Worm (Caenorhabditis elegans): ENCODE measurements around the gene cln-3.1.

Gene cln-3.1

ce11 chrV:11251798-11252197 lies 13.7 kb downstream of the cln-3.1 start:
- TF ChIP-seq unc-62 (GFP tag; optimal IDR thresholded peaks at IDR 0.05 in 1 of 2) (peak in 1 of 2 experiments; percentile 95), unc-62 (tag; optimal IDR thresholded peaks at IDR 0.05) (no peak), hlh-30 (tag; optimal IDR thresholded peaks at IDR 0.05; ENCODE audit: insufficient read depth) (no peak)

- TF ChIP-seq zip-11 (GFP tag; IDR thresholded peaks at IDR 0.05) (no peak), madf-5 (GFP tag; IDR thresholded peaks at IDR 0.05) (no peak), skn-1 (tag; optimal IDR thresholded peaks at IDR 0.05) (no peak), aha-1 (tag) (peak; percentile 27)
Measured at ce11 chrV:11250735-11251134, 14.7 kb downstream of the cln-3.1 start, which contains the start of gene T19B10.12. Gene T19B10.12, plus strand, starts transcription at chrV:11251035.

ce11 chrV:11247846-11248245 lies 17.6 kb downstream of the cln-3.1 start, which contains the start of gene mam-4:
Gene mam-4, plus strand, starts transcription at chrV:11248146.
- TF ChIP-seq unc-62 (GFP tag; optimal IDR thresholded peaks at IDR 0.05 in 1 of 2) (peak in 1 of 2 experiments; percentile 53), unc-62 (tag; optimal IDR thresholded peaks at IDR 0.05) (no peak), daf-19 (GFP tag; conservative IDR thresholded peaks at IDR 0.05) (no peak), lin-38 (GFP tag; IDR thresholded peaks at IDR 0.05) (no peak), dpl-1 (GFP tag; optimal IDR thresholded peaks at IDR 0.05) (no peak), zag-1 (tag; optimal IDR thresholded peaks at IDR 0.05) (no peak)

ce11 chrV:11245029-11245428 lies 20.4 kb downstream of the cln-3.1 start:
- TF ChIP-seq snpc-4 (tag; optimal IDR thresholded peaks at IDR 0.05) (no peak), unc-62 (GFP tag; optimal IDR thresholded peaks at IDR 0.05 in 1 of 2) (peak in 1 of 2 experiments; percentile 93), unc-62 (tag; optimal IDR thresholded peaks at IDR 0.05) (no peak)

- TF ChIP-seq nhr-10 (tag; optimal IDR thresholded peaks at IDR 0.05) (no peak), pha-4 (GFP tag; IDR thresholded peaks at IDR 0.05) (no peak), pha-4 (tag; optimal IDR thresholded peaks at IDR 0.05) (no peak), tra-1 (GFP tag; IDR thresholded peaks at IDR 0.05) (no peak)
Measured at ce11 chrV:11244539-11244938, 20.9 kb downstream of the cln-3.1 start, which contains the start of gene mxl-1. Gene mxl-1, plus strand, starts transcription at chrV:11244839.

ce11 chrV:11241580-11241979 lies 23.9 kb downstream of the cln-3.1 start, which contains the start of gene pgap-1:
Gene pgap-1, plus strand, starts transcription at chrV:11241880.
- no peak for TF ChIP-seq tag-97 (GFP tag; IDR thresholded peaks at IDR 0.05)
- no peak for TF ChIP-seq cey-2 (tag; optimal IDR thresholded peaks at IDR 0.05; ENCODE audit: borderline replicate concordance, insufficient read depth)
- no peak for TF ChIP-seq pqm-1 (tag; optimal IDR thresholded peaks at IDR 0.05)
- TF ChIP-seq snpc-4 (tag; optimal IDR thresholded peaks at IDR 0.05) = no peak
- no peak for TF ChIP-seq Y5F2A.4 (GFP tag; optimal IDR thresholded peaks at IDR 0.05)
- TF ChIP-seq nhr-48 (tag; optimal IDR thresholded peaks at IDR 0.05) = no peak
- TF ChIP-seq gei-8 (GFP tag; optimal IDR thresholded peaks at IDR 0.05) = no peak
- no peak for TF ChIP-seq attf-4 (tag; optimal IDR thresholded peaks at IDR 0.05)
- TF ChIP-seq mxl-3 (GFP tag; optimal IDR thresholded peaks at IDR 0.05) = no peak

- peak; percentile 96 for TF ChIP-seq R02D3.7 (tag; optimal IDR thresholded peaks at IDR 0.05)
- peak; percentile 49; the same call in 1 of the 2 replicates for TF ChIP-seq hmg-1.1 (GFP tag; IDR thresholded peaks at IDR 0.05)
- peak; percentile 26 for TF ChIP-seq nhr-28 (tag; optimal IDR thresholded peaks at IDR 0.05)
- 0 out of 2 replicates have a peak, but pooled peaks have one; percentile 8 for TF ChIP-seq ctbp-1 (GFP tag; IDR thresholded peaks at IDR 0.05)
- 0 out of 2 replicates have a peak, but pooled peaks have one; percentile 44 for TF ChIP-seq arid-1 (GFP tag; conservative IDR thresholded peaks at IDR 0.05)
- TF ChIP-seq dmd-9 (GFP tag; IDR thresholded peaks at IDR 0.05) = 0 out of 2 replicates have a peak, but pooled peaks have one; percentile 36
- peak; percentile 65 for TF ChIP-seq egl-43 (GFP tag; IDR thresholded peaks at IDR 0.05)
- TF ChIP-seq mdt-29 (GFP tag; IDR thresholded peaks at IDR 0.05) = peak; percentile 31; the same call in 1 of the 2 replicates
- peak; percentile 17 for TF ChIP-seq rbr-2 (tag; optimal IDR thresholded peaks at IDR 0.05)
- TF ChIP-seq mes-2 (tag; optimal IDR thresholded peaks at IDR 0.05; ENCODE audit: poor library complexity, severe bottlenecking) = peak; percentile 91
- 0 out of 2 replicates have a peak, but pooled peaks have one; percentile 30 for TF ChIP-seq php-3 (GFP tag; IDR thresholded peaks at IDR 0.05)
- TF ChIP-seq nhr-6 (tag; optimal IDR thresholded peaks at IDR 0.05) = peak; percentile 50
- no peak for TF ChIP-seq mdl-1 (tag; optimal IDR thresholded peaks at IDR 0.05)
- peak; percentile 57 for TF ChIP-seq dpl-1 (GFP tag; optimal IDR thresholded peaks at IDR 0.05)
- no peak for TF ChIP-seq F10B5.3 (tag; optimal IDR thresholded peaks at IDR 0.05)
- TF ChIP-seq nhr-77 (tag; optimal IDR thresholded peaks at IDR 0.05) = peak; percentile 58
- TF ChIP-seq mep-1 (tag; optimal IDR thresholded peaks at IDR 0.05) = peak; percentile 59
- peak; percentile 11 for TF ChIP-seq mxl-3 (GFP tag; optimal IDR thresholded peaks at IDR 0.05)
Measured at ce11 chrV:11239187-11239725, 26.2 kb downstream of the cln-3.1 start, which contains the start of the genes dvc-1 and ima-1. Gene dvc-1, minus strand, starts transcription at chrV:11239331. Gene ima-1, plus strand, starts transcription at chrV:11239675.
